Fruit fly (Drosophila melanogaster): Measurements from ENCODE around the gene E5.
A peak's percentile ranks its signal among the peaks of the same experiment; 100 is the strongest.

Gene E5

DNA sequence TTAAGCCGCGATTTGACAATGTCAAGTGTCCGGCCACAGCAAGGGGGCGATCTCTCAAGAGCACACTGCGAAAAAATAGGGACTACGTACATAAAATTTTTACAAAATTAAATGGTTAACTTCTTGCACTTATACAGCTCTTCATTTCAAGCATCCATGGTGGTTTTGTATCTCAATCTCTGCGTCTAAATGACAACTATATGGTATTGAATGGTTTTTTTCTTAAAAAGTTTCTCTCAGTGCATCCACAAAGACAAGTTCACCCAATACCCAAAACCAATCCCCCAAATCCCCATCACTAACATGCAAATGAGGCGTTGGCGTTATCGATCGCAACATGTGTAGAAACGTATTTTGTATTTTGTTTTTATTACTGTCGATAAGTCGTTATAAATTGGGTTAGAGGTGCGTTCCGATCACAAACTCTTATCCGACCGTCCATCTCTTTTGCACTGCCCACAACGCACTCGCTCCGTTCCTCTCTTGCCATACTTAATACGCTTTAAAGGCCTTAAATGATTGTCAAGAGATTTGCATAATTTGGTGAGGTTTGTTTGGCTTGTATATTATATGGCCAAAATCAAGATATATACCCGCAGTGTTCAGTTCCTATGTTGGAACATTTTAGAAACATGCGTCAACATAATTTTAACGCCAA is 40.2 kb upstream of the E5 start (continued):
- TF ChIP-seq CG1647 (GFP tag; optimal IDR thresholded peaks at IDR 0.05): peak; percentile 75
- peak; percentile 70; the same call in 1 of the 3 replicates for TF ChIP-seq gce (GFP tag; IDR thresholded peaks at IDR 0.05)
- TF ChIP-seq kay (GFP tag; optimal IDR thresholded peaks at IDR 0.05): peak; percentile 51
- peak; percentile 74 for TF ChIP-seq B-H1 (GFP tag; IDR thresholded peaks at IDR 0.05)
- peak; percentile 44; the same call in 1 of the 2 replicates for TF ChIP-seq CG6272 (GFP tag; IDR thresholded peaks at IDR 0.05)
- TF ChIP-seq wdn (GFP tag; IDR thresholded peaks at IDR 0.05): 0 out of 2 replicates have a peak, but pooled peaks have one; percentile 32
- TF ChIP-seq Xbp1 (GFP tag; optimal IDR thresholded peaks at IDR 0.05): peak; percentile 74
- peak; percentile 67 for TF ChIP-seq mam (GFP tag; optimal IDR thresholded peaks at IDR 0.05)
- TF ChIP-seq al (GFP tag; IDR thresholded peaks at IDR 0.05): peak; percentile 85
- TF ChIP-seq Hmx (GFP tag; optimal IDR thresholded peaks at IDR 0.05): peak; percentile 29
- TF ChIP-seq kni (GFP tag; optimal IDR thresholded peaks at IDR 0.05): no peak
- TF ChIP-seq CG13123 (GFP tag; optimal IDR thresholded peaks at IDR 0.05): peak; percentile 0
- TF ChIP-seq Max (GFP tag; optimal IDR thresholded peaks at IDR 0.05): peak; percentile 32
- TF ChIP-seq Bgb (GFP tag; IDR thresholded peaks at IDR 0.05; ENCODE audit: partially characterized antibody): no peak
- no peak for TF ChIP-seq CG1832 (GFP tag; optimal IDR thresholded peaks at IDR 0.05)
- peak; percentile 80 for TF ChIP-seq phol (tag; optimal IDR thresholded peaks at IDR 0.05)
- peak; percentile 52 for TF ChIP-seq CG9437 (GFP tag; optimal IDR thresholded peaks at IDR 0.05)
- TF ChIP-seq nau (GFP tag; optimal IDR thresholded peaks at IDR 0.05): peak; percentile 70
- TF ChIP-seq exex (tag; optimal IDR thresholded peaks at IDR 0.05): peak; percentile 2
- peak; percentile 85 for TF ChIP-seq CG11456 (GFP tag; IDR thresholded peaks at IDR 0.05)
- TF ChIP-seq NC2β (GFP tag; optimal IDR thresholded peaks at IDR 0.05): peak; percentile 76
- TF ChIP-seq CG10267 (tag; optimal IDR thresholded peaks at IDR 0.05): peak; percentile 67
- TF ChIP-seq CG17829 (tag; optimal IDR thresholded peaks at IDR 0.05): peak; percentile 81
- no peak for TF ChIP-seq CG30020 (tag; optimal IDR thresholded peaks at IDR 0.05)
- peak; percentile 64 for TF ChIP-seq CG12104 (GFP tag; optimal IDR thresholded peaks at IDR 0.05)
- no peak for TF ChIP-seq lov (optimal IDR thresholded peaks at IDR 0.05)
- TF ChIP-seq lov (GFP tag; IDR thresholded peaks at IDR 0.05): peak; percentile 83; the same call in 2 of the 3 replicates
- TF ChIP-seq esg (GFP tag; conservative IDR thresholded peaks at IDR 0.05): peak; percentile 70
- peak; percentile 60; the same call in 1 of the 2 replicates for TF ChIP-seq sim (GFP tag; IDR thresholded peaks at IDR 0.05)
- TF ChIP-seq CG16863 (GFP tag; optimal IDR thresholded peaks at IDR 0.05): peak; percentile 69
- TF ChIP-seq H2.0 (GFP tag; IDR thresholded peaks at IDR 0.05): peak; percentile 72
- TF ChIP-seq CG4424 (GFP tag; optimal IDR thresholded peaks at IDR 0.05): peak; percentile 80
- TF ChIP-seq CG8281 (tag; optimal IDR thresholded peaks at IDR 0.05): peak; percentile 21
- no peak for TF ChIP-seq prd (optimal IDR thresholded peaks at IDR 0.05)
- TF ChIP-seq prd (GFP tag; IDR thresholded peaks at IDR 0.05): peak; percentile 86
- peak; percentile 64; the same call in 2 of the 3 replicates for TF ChIP-seq H15 (GFP tag; IDR thresholded peaks at IDR 0.05)
- no peak for TF ChIP-seq CG31388 (GFP tag; optimal IDR thresholded peaks at IDR 0.05)
- no peak; the same call in 2 of the 3 replicates for TF ChIP-seq jigr1 (GFP tag; IDR thresholded peaks at IDR 0.05)
- peak; percentile 47; the same call in 1 of the 3 replicates for TF ChIP-seq CG11560 (tag; IDR thresholded peaks at IDR 0.05)
- peak; percentile 54 for TF ChIP-seq CG11723 (GFP tag; optimal IDR thresholded peaks at IDR 0.05)
- TF ChIP-seq YL-1 (GFP tag; optimal IDR thresholded peaks at IDR 0.05): no peak
- TF ChIP-seq Nf-YB (GFP tag; optimal IDR thresholded peaks at IDR 0.05): peak; percentile 34
- TF ChIP-seq yki (optimal IDR thresholded peaks at IDR 0.05): no peak
- TF ChIP-seq vvl (GFP tag; IDR thresholded peaks at IDR 0.05): peak; percentile 88
- TF ChIP-seq ab (GFP tag; optimal IDR thresholded peaks at IDR 0.05): no peak
- TF ChIP-seq gsb (GFP tag; IDR thresholded peaks at IDR 0.05): peak; percentile 76
- peak; percentile 49 for TF ChIP-seq CG15696 (tag; optimal IDR thresholded peaks at IDR 0.05)
- peak; percentile 68 for TF ChIP-seq CG14667 (GFP tag; IDR thresholded peaks at IDR 0.05)
- TF ChIP-seq CG4617 (GFP tag; optimal IDR thresholded peaks at IDR 0.05; ENCODE audit: borderline replicate concordance): peak; percentile 31
- peak; percentile 50 for TF ChIP-seq CG12236 (GFP tag; optimal IDR thresholded peaks at IDR 0.05)
- TF ChIP-seq CG4820 (GFP tag; optimal IDR thresholded peaks at IDR 0.05): peak; percentile 76

All from whole organism, embryonic.